Worm (Caenorhabditis elegans): ENCODE data around the gene gpa-11.

gpa-11 gene

ce11 chrII:4299227-4299703, 52.3 kb downstream of the gpa-11 start, which contains the start of gene sco-1 (continued):
- TF ChIP-seq efl-3 (GFP tag; optimal IDR thresholded peaks at IDR 0.05) (peak; percentile 90), ceh-90 (tag; optimal IDR thresholded peaks at IDR 0.05) (peak; percentile 90), unc-30 (tag; optimal IDR thresholded peaks at IDR 0.05) (no peak), mep-1 (tag; optimal IDR thresholded peaks at IDR 0.05) (peak; percentile 93), zip-4 (GFP tag; optimal IDR thresholded peaks at IDR 0.05) (peak; percentile 93), unc-86 (tag; optimal IDR thresholded peaks at IDR 0.05) (peak; percentile 97), tbx-2 (tag; optimal IDR thresholded peaks at IDR 0.05) (peak; percentile 98), grh-1 (GFP tag; IDR thresholded peaks at IDR 0.05) (peak; percentile 97), ceh-8 (GFP tag; optimal IDR thresholded peaks at IDR 0.05) (peak; percentile 96), alr-1 (tag; optimal IDR thresholded peaks at IDR 0.05; ENCODE audit: borderline replicate concordance) (no peak), nhr-84 (tag; optimal IDR thresholded peaks at IDR 0.05) (no peak), vab-15 (tag; optimal IDR thresholded peaks at IDR 0.05) (peak; percentile 91), nhr-12 (tag; optimal IDR thresholded peaks at IDR 0.05) (peak; percentile 25), lin-14 (GFP tag; optimal IDR thresholded peaks at IDR 0.05) (peak; percentile 97), ceh-88 (GFP tag; IDR thresholded peaks at IDR 0.05) (peak; percentile 92), nhr-85 (tag) (peak; percentile 99), hlh-17 (GFP tag; optimal IDR thresholded peaks at IDR 0.05; ENCODE audit: borderline replicate concordance) (no peak), ceh-82 (tag; optimal IDR thresholded peaks at IDR 0.05) (peak; percentile 97 to 98 (median 98)), tlp-1 (tag; optimal IDR thresholded peaks at IDR 0.05) (no peak), C16A3.4 (tag; optimal IDR thresholded peaks at IDR 0.05) (peak; percentile 93), nhr-11 (tag; optimal IDR thresholded peaks at IDR 0.05) (peak; percentile 85), dpl-1 (GFP tag; optimal IDR thresholded peaks at IDR 0.05) (peak; percentile 85 to 89 (median 87)), ztf-4 (tag; optimal IDR thresholded peaks at IDR 0.05) (peak; percentile 87), nhr-28 (tag; optimal IDR thresholded peaks at IDR 0.05) (peak; percentile 28), hlh-4 (tag; optimal IDR thresholded peaks at IDR 0.05) (peak; percentile 76), egl-13 (tag; optimal IDR thresholded peaks at IDR 0.05) (peak; percentile 97), skn-1 (tag; optimal IDR thresholded peaks at IDR 0.05) (peak; percentile 95), aha-1 (tag; optimal IDR thresholded peaks at IDR 0.05) (peak; percentile 76), irx-1 (tag; optimal IDR thresholded peaks at IDR 0.05) (peak; percentile 97), mdl-1 (tag; optimal IDR thresholded peaks at IDR 0.05) (peak in 1 of 2 experiments; percentile 92), rnt-1 (tag; optimal IDR thresholded peaks at IDR 0.05) (peak; percentile 100), egl-27 (tag; optimal IDR thresholded peaks at IDR 0.05) (peak; percentile 26 to 56), lsy-2 (tag; optimal IDR thresholded peaks at IDR 0.05) (peak; percentile 96 to 97), blmp-1 (tag; optimal IDR thresholded peaks at IDR 0.05) (peak; percentile 79), lin-13 (GFP tag; optimal IDR thresholded peaks at IDR 0.05) (peak; percentile 97), lin-39 (tag; optimal IDR thresholded peaks at IDR 0.05) (peak; percentile 92), lin-15B (tag; optimal IDR thresholded peaks at IDR 0.05) (peak; percentile 95), ztf-11 (tag; optimal IDR thresholded peaks at IDR 0.05) (peak in 1 of 2 experiments; percentile 98), ces-1 (GFP tag; optimal IDR thresholded peaks at IDR 0.05) (peak; percentile 33), sox-4 (tag; optimal IDR thresholded peaks at IDR 0.05) (peak; percentile 95), elt-3 (tag; optimal IDR thresholded peaks at IDR 0.05) (peak in 3 of 6 experiments; percentile 82 to 97 (median 94)), C34B4.2 (tag; optimal IDR thresholded peaks at IDR 0.05) (peak; percentile 79), pag-3 (tag; optimal IDR thresholded peaks at IDR 0.05; ENCODE audit: borderline replicate concordance, insufficient read depth) (no peak), Y116A8C.19 (tag; optimal IDR thresholded peaks at IDR 0.05; ENCODE audit: borderline replicate concordance) (peak; percentile 85), pqm-1 (tag; optimal IDR thresholded peaks at IDR 0.05) (no peak)

Data from whole organism, L1 larva.